Fruit fly (Drosophila melanogaster) whole organism, embryonic: Measurements from ENCODE around the gene Arp6.

ENCODE experiments used
- Atf-2 ChIP-seq: fragments of 200-800 bp; sonication (Bioruptor generic); optimal IDR thresholded peaks from 2 replicates; lab custom pipeline; 2016; ENCODE audit warnings: missing biosample characterization, missing genetic modification characterization
- Bteb2 ChIP-seq: fragments of 200-800 bp; sonication (Bioruptor generic); optimal IDR thresholded peaks from 2 replicates; lab custom pipeline; 2016; ENCODE audit warnings: missing biosample characterization, missing genetic modification characterization
- CG10979 ChIP-seq: fragments of 200-800 bp; sonication (Bioruptor generic); optimal IDR thresholded peaks from 2 replicates; lab custom pipeline; 2018; ENCODE audit warnings: missing biosample characterization, mild to moderate bottlenecking, missing genetic modification characterization, moderate library complexity
- CG11504 ChIP-seq: fragments of 200-800 bp; sonication (Bioruptor generic); optimal IDR thresholded peaks from 3 replicates; lab custom pipeline; 2019; ENCODE audit warnings: missing biosample characterization, mild to moderate bottlenecking, missing genetic modification characterization, moderate library complexity
- CG11560 ChIP-seq: fragments of 200-800 bp; sonication (Bioruptor generic); IDR thresholded peaks from 3 replicates; pipeline ENCODE4 v1.3.6; 2022; ENCODE audit warnings: missing biosample characterization, missing genetic modification characterization
- CG12104 ChIP-seq: fragments of 200-800 bp; sonication (Bioruptor generic); optimal IDR thresholded peaks from 3 replicates; lab custom pipeline; 2016; ENCODE audit warnings: missing biosample characterization, missing genetic modification characterization
- CG1233 ChIP-seq: fragments of 200-800 bp; sonication (Bioruptor generic); optimal IDR thresholded peaks from 4 replicates; lab custom pipeline; 2018; ENCODE audit warnings: missing biosample characterization, mild to moderate bottlenecking, missing genetic modification characterization
- CG14441 ChIP-seq: fragments of 200-800 bp; sonication (Bioruptor generic); IDR thresholded peaks from 2 replicates; pipeline ENCODE4 v1.3.6; 2022; ENCODE audit warnings: missing biosample characterization, missing genetic modification characterization
- CG14965 ChIP-seq: fragments of 200-800 bp; sonication (Bioruptor generic); optimal IDR thresholded peaks from 2 replicates; lab custom pipeline; 2016; ENCODE audit warnings: missing biosample characterization, missing genetic modification characterization, borderline replicate concordance
- CG1529 ChIP-seq: fragments of 200-800 bp; sonication (Bioruptor generic); optimal IDR thresholded peaks from 3 replicates; lab custom pipeline; 2018; ENCODE audit warnings: missing biosample characterization, missing genetic modification characterization
- CG17568 ChIP-seq: fragments of 200-800 bp; sonication (Bioruptor generic); optimal IDR thresholded peaks from 2 replicates; lab custom pipeline; 2018; ENCODE audit warnings: missing biosample characterization, mild to moderate bottlenecking, missing genetic modification characterization, moderate library complexity
- CG18764 ChIP-seq: fragments of 200-800 bp; sonication (Bioruptor generic); optimal IDR thresholded peaks from 3 replicates; lab custom pipeline; 2016; ENCODE audit warnings: missing biosample characterization, missing genetic modification characterization
- CG2202 ChIP-seq: fragments of 200-800 bp; sonication (Bioruptor generic); optimal IDR thresholded peaks from 2 replicates; lab custom pipeline; 2018; ENCODE audit warnings: missing biosample characterization, mild to moderate bottlenecking, missing genetic modification characterization
- CG2875 ChIP-seq: fragments of 200-800 bp; sonication (Bioruptor generic); optimal IDR thresholded peaks from 2 replicates; lab custom pipeline; 2017; ENCODE audit warnings: missing biosample characterization, mild to moderate bottlenecking, missing genetic modification characterization, missing genetic modification reagents
- CG4282 ChIP-seq: fragments of 200-800 bp; sonication (Bioruptor generic); optimal IDR thresholded peaks from 2 replicates; lab custom pipeline; 2016; ENCODE audit warnings: missing biosample characterization, missing genetic modification characterization
- CG8089 ChIP-seq: fragments of 200-800 bp; sonication (Bioruptor generic); optimal IDR thresholded peaks from 3 replicates; lab custom pipeline; 2016; ENCODE audit warnings: missing biosample characterization, missing genetic modification characterization
- CG8765 ChIP-seq: fragments of 200-800 bp; sonication (Bioruptor generic); IDR thresholded peaks from 2 replicates; pipeline ENCODE4 v1.3.6; 2022; ENCODE audit warnings: missing biosample characterization, missing genetic modification characterization
- Dfd ChIP-seq, 2 experiments: fragments of >200 bp; optimal IDR thresholded peaks; 2 replicates each; lab custom pipeline; 2017; ENCODE audit warnings: missing biosample characterization in 2 of 2, missing genetic modification characterization in 2 of 2
- Dp ChIP-seq: fragments of 200-800 bp; sonication (Bioruptor generic); optimal IDR thresholded peaks from 2 replicates; lab custom pipeline; 2018; ENCODE audit warnings: missing biosample characterization, mild to moderate bottlenecking, missing genetic modification characterization, moderate library complexity
- Eip74EF ChIP-seq, 2 experiments: fragments of 200-800 bp in 1 of 2; fragments of >200 bp in 1 of 2; sonication (Bioruptor generic) in 1 of 2; optimal IDR thresholded peaks; 2 replicates each; lab custom pipeline; 2017 to 2019; ENCODE audit warnings: missing biosample characterization in 2 of 2, missing genetic modification characterization in 2 of 2, mild to moderate bottlenecking in 1 of 2, moderate library complexity in 1 of 2
- HLH4C ChIP-seq: fragments of 200-800 bp; sonication (Bioruptor generic); IDR thresholded peaks from 3 replicates; pipeline ENCODE4 v1.3.6; 2022; ENCODE audit warnings: missing biosample characterization, missing genetic modification characterization; ENCODE audit not compliant: partially characterized antibody
- Hr39 ChIP-seq: fragments of >200 bp; optimal IDR thresholded peaks from 2 replicates; lab custom pipeline; 2017
- Hsf ChIP-seq: fragments of 200-800 bp; sonication (Bioruptor generic); optimal IDR thresholded peaks from 3 replicates; lab custom pipeline; 2016; ENCODE audit warnings: missing biosample characterization, missing genetic modification characterization
- Jarid2 ChIP-seq: fragments of 200-800 bp; sonication (Bioruptor generic); optimal IDR thresholded peaks from 3 replicates; lab custom pipeline; 2017; ENCODE audit warnings: mild to moderate bottlenecking, missing biosample characterization, missing genetic modification reagents, missing genetic modification characterization
- Pdp1 ChIP-seq, 2 experiments: fragments of 200-800 bp; sonication (Bioruptor generic); optimal IDR thresholded peaks; 3 replicates each; lab custom pipeline; 2016; ENCODE audit warnings: missing biosample characterization in 2 of 2, missing genetic modification characterization in 2 of 2, mild to moderate bottlenecking in 1 of 2, moderate library complexity in 1 of 2
- Poxn ChIP-seq: fragments of 200-800 bp; sonication (Bioruptor generic); IDR thresholded peaks from 2 replicates; pipeline ENCODE4 v1.3.6; 2022; ENCODE audit warnings: missing biosample characterization, missing genetic modification characterization
- Sox100B ChIP-seq: fragments of 200-800 bp; sonication (Bioruptor generic); optimal IDR thresholded peaks from 3 replicates; lab custom pipeline; 2018; ENCODE audit warnings: missing biosample characterization, mild to moderate bottlenecking, missing genetic modification characterization
- TFAM ChIP-seq: fragments of 200-800 bp; sonication (Bioruptor generic); optimal IDR thresholded peaks from 2 replicates; lab custom pipeline; 2017; ENCODE audit warnings: missing biosample characterization, missing genetic modification characterization, inconsistent platforms
- Trl ChIP-seq, 3 experiments: fragments of >200 bp in 2 of 3; fragments of 200-800 bp in 1 of 3; sonication (Bioruptor generic) in 1 of 3; optimal IDR thresholded peaks; 2 replicates in 1 of 3; 3 replicates in 2 of 3; lab custom pipeline; 2016 to 2017; ENCODE audit warnings: missing biosample characterization in 1 of 3, missing genetic modification characterization in 1 of 3
- Xrp1 ChIP-seq: fragments of 200-800 bp; sonication (Bioruptor generic); IDR thresholded peaks from 2 replicates; pipeline ENCODE4 v1.3.6; 2022; ENCODE audit warnings: missing biosample characterization, missing genetic modification characterization
- bcd ChIP-seq: fragments of 200-800 bp; sonication (Bioruptor generic); optimal IDR thresholded peaks from 2 replicates; lab custom pipeline; 2017; ENCODE audit warnings: missing biosample characterization, mild to moderate bottlenecking, missing genetic modification characterization
- chn ChIP-seq: fragments of 200-800 bp; sonication (Bioruptor generic); optimal IDR thresholded peaks from 2 replicates; lab custom pipeline; 2016; ENCODE audit warnings: missing biosample characterization, missing genetic modification characterization
- dimm ChIP-seq: fragments of 200-800 bp; sonication (Bioruptor generic); IDR thresholded peaks from 2 replicates; pipeline ENCODE4 v1.3.6; 2022; ENCODE audit warnings: missing biosample characterization, missing genetic modification characterization
- dmrt99B ChIP-seq: fragments of 200-800 bp; sonication (Bioruptor generic); optimal IDR thresholded peaks from 2 replicates; lab custom pipeline; 2018; ENCODE audit warnings: missing biosample characterization, mild to moderate bottlenecking, missing genetic modification characterization, moderate library complexity
- esg ChIP-seq: fragments of 200-800 bp; sonication (Bioruptor generic); conservative IDR thresholded peaks from 2 replicates; pipeline ENCODE4 v1.3.6; 2022; ENCODE audit warnings: missing biosample characterization, missing genetic modification characterization
- eve ChIP-seq, 2 experiments: fragments of >200 bp; optimal IDR thresholded peaks; 2 replicates each; lab custom pipeline; 2017; ENCODE audit warnings: missing biosample characterization in 2 of 2, missing genetic modification characterization in 2 of 2
- eyg ChIP-seq: fragments of 200-800 bp; sonication (Bioruptor generic); optimal IDR thresholded peaks from 3 replicates; lab custom pipeline; 2016; ENCODE audit warnings: missing biosample characterization, missing genetic modification characterization
- fd96Cb ChIP-seq: fragments of 200-800 bp; sonication (Bioruptor generic); optimal IDR thresholded peaks from 2 replicates; lab custom pipeline; 2018; ENCODE audit warnings: missing biosample characterization, mild to moderate bottlenecking, missing genetic modification characterization, moderate library complexity
- gro ChIP-seq: fragments of 200-800 bp; sonication (Bioruptor generic); optimal IDR thresholded peaks from 2 replicates; lab custom pipeline; 2016; ENCODE audit warnings: missing biosample characterization, missing genetic modification characterization
- hb ChIP-seq: fragments of 200-800 bp; sonication (Bioruptor generic); IDR thresholded peaks from 3 replicates; pipeline ENCODE4 v1.3.6; 2022; ENCODE audit warnings: missing biosample characterization, missing genetic modification characterization; ENCODE audit not compliant: partially characterized antibody
- hbn ChIP-seq: fragments of 200-800 bp; sonication (Bioruptor generic); IDR thresholded peaks from 2 replicates; pipeline ENCODE4 v1.3.6; 2022; ENCODE audit warnings: missing biosample characterization, missing genetic modification characterization; ENCODE audit not compliant: partially characterized antibody
- kni ChIP-seq: fragments of 200-800 bp; sonication (Bioruptor generic); optimal IDR thresholded peaks from 3 replicates; lab custom pipeline; 2017; ENCODE audit warnings: mild to moderate bottlenecking, missing biosample characterization, missing genetic modification reagents, missing genetic modification characterization
- knrl ChIP-seq: fragments of 200-800 bp; sonication (Bioruptor generic); IDR thresholded peaks from 3 replicates; pipeline ENCODE4 v1.3.6; 2022; ENCODE audit warnings: missing biosample characterization, missing genetic modification characterization; ENCODE audit not compliant: partially characterized antibody
- lilli ChIP-seq: fragments of 200-800 bp; sonication (Bioruptor generic); optimal IDR thresholded peaks from 3 replicates; lab custom pipeline; 2016; ENCODE audit warnings: missing biosample characterization, missing genetic modification characterization
- luna ChIP-seq: fragments of 200-800 bp; sonication (Bioruptor generic); optimal IDR thresholded peaks from 2 replicates; lab custom pipeline; 2016; ENCODE audit warnings: missing biosample characterization, missing genetic modification characterization
- onecut ChIP-seq: fragments of 200-800 bp; sonication (Bioruptor generic); IDR thresholded peaks from 2 replicates; pipeline ENCODE4 v1.3.6; 2022; ENCODE audit warnings: missing biosample characterization, missing genetic modification characterization
- pros ChIP-seq: fragments of 200-800 bp; sonication (Bioruptor generic); optimal IDR thresholded peaks from 3 replicates; lab custom pipeline; 2019; ENCODE audit warnings: missing biosample characterization, mild to moderate bottlenecking, missing genetic modification characterization, moderate library complexity
- sens-2 ChIP-seq: fragments of 200-800 bp; sonication (Bioruptor generic); IDR thresholded peaks from 2 replicates; pipeline ENCODE4 v1.3.6; 2022; ENCODE audit warnings: missing biosample characterization, missing genetic modification characterization
- stc ChIP-seq: fragments of 200-800 bp; sonication (Bioruptor generic); IDR thresholded peaks from 2 replicates; pipeline ENCODE4 v1.3.6; 2022; ENCODE audit warnings: missing biosample characterization, missing genetic modification characterization
- tio ChIP-seq: fragments of 200-800 bp; sonication (Bioruptor generic); optimal IDR thresholded peaks from 2 replicates; lab custom pipeline; 2017; ENCODE audit warnings: missing biosample characterization, missing genetic modification characterization, inconsistent platforms

Gene Arp6

DNA sequence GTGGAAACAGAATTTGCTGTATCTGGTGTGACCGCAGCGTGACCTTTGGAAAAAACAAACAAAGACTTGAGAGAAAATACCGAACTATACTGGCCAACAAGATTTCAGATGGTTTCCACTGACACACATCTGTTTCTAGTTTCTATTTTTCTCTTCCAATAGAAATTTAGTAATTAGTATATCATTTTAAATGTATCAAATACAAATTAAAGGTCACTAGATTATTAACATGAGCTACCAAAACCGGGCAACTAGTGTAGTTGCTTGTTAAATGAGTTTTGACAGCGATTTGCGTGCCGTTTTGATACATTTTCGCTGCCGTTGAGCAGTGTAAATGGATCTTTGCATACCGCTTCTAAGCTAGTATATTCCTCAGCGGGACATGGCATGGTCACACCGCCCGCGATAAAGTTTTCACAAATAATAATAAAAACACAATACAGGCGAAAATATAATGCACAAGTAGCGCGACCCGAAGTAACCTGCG lies 33.2 kb downstream of the Arp6 start, which contains the start of the genes Pis and Hap40 (continued):
- TF ChIP-seq luna (GFP tag; lab: Kevin White, UChicago) (no peak), CG4282 (GFP tag; lab: Kevin White, UChicago) (no peak), bcd (peak; percentile 80), sens-2 (GFP tag; lab: Robert Waterston, UW) (no peak), esg (GFP tag; lab: Robert Waterston, UW) (peak; percentile 75), gro (GFP tag; lab: Kevin White, UChicago) (peak; percentile 41), dimm (0 out of 2 replicates have a peak, but pooled peaks have one; percentile 15), fd96Cb (peak; percentile 70), chn (GFP tag; lab: Kevin White, UChicago) (peak; percentile 69), Xrp1 (peak; percentile 62), Sox100B (no peak), kni (GFP tag; lab: Kevin White, UChicago) (peak; percentile 33), hbn (GFP tag; lab: Robert Waterston, UW) (no peak), eyg (GFP tag; lab: Kevin White, UChicago) (no peak), CG1529 (GFP tag; lab: Kevin White, UChicago) (peak; percentile 35), CG2202 (tag; lab: Kevin White, UChicago) (no peak), CG8089 (GFP tag; lab: Kevin White, UChicago) (no peak), CG10979 (tag; lab: Kevin White, UChicago) (peak; percentile 67), CG17568 (GFP tag; lab: Kevin White, UChicago) (no peak), Hr39 (no peak), hb (GFP tag; lab: Robert Waterston, UW) (no peak), CG11504 (tag; lab: Kevin White, UChicago) (peak; percentile 81), Eip74EF (GFP tag; optimal IDR thresholded peaks at IDR 0.05; lab: Kevin White, UChicago) (peak in 1 of 2 experiments; percentile 27), Dp (no peak), Hsf (GFP tag; lab: Kevin White, UChicago) (peak; percentile 77), CG12104 (GFP tag; lab: Kevin White, UChicago) (peak; percentile 60), CG8765 (GFP tag; lab: Robert Waterston, UW) (no peak), tio (GFP tag; lab: Kevin White, UChicago) (no peak), CG11560 (tag; lab: Robert Waterston, UW) (peak; percentile 65; the same call in 2 of the 3 replicates), CG14965 (GFP tag; lab: Kevin White, UChicago) (no peak), CG14441 (peak; percentile 74), CG1233 (GFP tag; lab: Kevin White, UChicago) (peak; percentile 37), Trl (optimal IDR thresholded peaks at IDR 0.05; lab: Kevin White, UChicago) (no peak), Trl (GFP tag; optimal IDR thresholded peaks at IDR 0.05; lab: Kevin White, UChicago) (no peak), Dfd (GFP tag; optimal IDR thresholded peaks at IDR 0.05; lab: Kevin White, UChicago) (peak in 1 of 2 experiments; percentile 13), Poxn (GFP tag; lab: Robert Waterston, UW) (peak; percentile 35; the same call in 1 of the 2 replicates), dmrt99B (tag; lab: Kevin White, UChicago) (no peak), Pdp1 (GFP tag; optimal IDR thresholded peaks at IDR 0.05; lab: Kevin White, UChicago) (peak; percentile 42 to 74), eve (GFP tag; optimal IDR thresholded peaks at IDR 0.05; lab: Kevin White, UChicago) (no peak), CG18764 (GFP tag; lab: Kevin White, UChicago) (peak; percentile 43), TFAM (GFP tag; lab: Kevin White, UChicago) (no peak), onecut (GFP tag; lab: Robert Waterston, UW) (peak; percentile 41), knrl (GFP tag; lab: Robert Waterston, UW) (no peak), Atf-2 (GFP tag; lab: Kevin White, UChicago) (peak; percentile 26), HLH4C (no peak), Jarid2 (GFP tag; lab: Kevin White, UChicago) (no peak), stc (GFP tag; lab: Robert Waterston, UW) (no peak), CG2875 (GFP tag; lab: Kevin White, UChicago) (no peak), pros (GFP tag; lab: Kevin White, UChicago) (no peak), lilli (GFP tag; lab: Kevin White, UChicago) (peak; percentile 77), Bteb2 (no peak)
